Fruit fly (Drosophila melanogaster) whole organism, prepupa: ENCODE measurements around the gene Nlg4.

ENCODE experiments used
- Blimp-1 ChIP-seq: fragments of 200-800 bp; sonication (Bioruptor generic); optimal IDR thresholded peaks from 3 replicates; lab custom pipeline; 2017; ENCODE audit warnings: missing biosample characterization, missing genetic modification characterization, mild to moderate bottlenecking, moderate library complexity, missing genetic modification reagents
- CG10631 ChIP-seq: fragments of 200-800 bp; sonication (Bioruptor generic); optimal IDR thresholded peaks from 2 replicates; lab custom pipeline; 2016; ENCODE audit warnings: missing biosample characterization, missing genetic modification characterization
- CG10669 ChIP-seq: fragments of 200-800 bp; sonication (Bioruptor generic); optimal IDR thresholded peaks from 3 replicates; lab custom pipeline; 2018; ENCODE audit warnings: missing biosample characterization, mild to moderate bottlenecking, missing genetic modification characterization, moderate library complexity
- CG11294 ChIP-seq: fragments of 200-800 bp; sonication (Bioruptor generic); IDR thresholded peaks from 2 replicates; pipeline ENCODE4 v1.3.6; 2022; ENCODE audit warnings: missing biosample characterization, missing genetic modification characterization
- CG11762 ChIP-seq: fragments of 200-800 bp; sonication (Bioruptor generic); optimal IDR thresholded peaks from 3 replicates; lab custom pipeline; 2016; ENCODE audit warnings: missing biosample characterization, missing genetic modification characterization; ENCODE audit not compliant: insufficient read depth
- CG15336 ChIP-seq: fragments of 200-800 bp; sonication (Bioruptor generic); IDR thresholded peaks from 2 replicates; pipeline ENCODE4 v1.3.6; 2022; ENCODE audit warnings: missing biosample characterization, missing genetic modification characterization
- CG16779 ChIP-seq: fragments of 200-800 bp; sonication (Bioruptor generic); optimal IDR thresholded peaks from 3 replicates; lab custom pipeline; 2017; ENCODE audit warnings: missing biosample characterization, mild to moderate bottlenecking, missing genetic modification characterization
- CG3032 ChIP-seq: fragments of 200-800 bp; optimal IDR thresholded peaks from 2 replicates; lab custom pipeline; 2019; ENCODE audit warnings: missing biosample characterization, mild to moderate bottlenecking, missing genetic modification characterization, moderate library complexity
- CG32006 ChIP-seq: fragments of 200-800 bp; sonication (Bioruptor generic); optimal IDR thresholded peaks from 3 replicates; lab custom pipeline; 2017; ENCODE audit warnings: missing biosample characterization, mild to moderate bottlenecking, missing genetic modification characterization
- CG3919 ChIP-seq: fragments of 200-800 bp; sonication (Bioruptor generic); optimal IDR thresholded peaks from 3 replicates; lab custom pipeline; 2016; ENCODE audit warnings: missing biosample characterization, missing genetic modification characterization
- CG4318 ChIP-seq: fragments of 200-800 bp; sonication (Bioruptor generic); optimal IDR thresholded peaks from 3 replicates; lab custom pipeline; 2017; ENCODE audit warnings: missing biosample characterization, mild to moderate bottlenecking, missing genetic modification characterization
- CG6163 ChIP-seq: fragments of 200-800 bp; sonication (Bioruptor generic); IDR thresholded peaks from 3 replicates; pipeline ENCODE4 v1.3.6; 2022; ENCODE audit warnings: missing biosample characterization, missing genetic modification characterization
- CG6276 ChIP-seq: fragments of 200-800 bp; sonication (Bioruptor generic); optimal IDR thresholded peaks from 2 replicates; lab custom pipeline; 2017; ENCODE audit warnings: missing biosample characterization, mild to moderate bottlenecking, missing genetic modification characterization
- CG6792 ChIP-seq: fragments of 200-800 bp; sonication (Bioruptor generic); optimal IDR thresholded peaks from 3 replicates; lab custom pipeline; 2016; ENCODE audit warnings: missing biosample characterization, missing genetic modification characterization
- CG6808 ChIP-seq: fragments of 200-800 bp; sonication (Bioruptor generic); optimal IDR thresholded peaks from 3 replicates; lab custom pipeline; 2017; ENCODE audit warnings: missing biosample characterization, missing genetic modification characterization, mild to moderate bottlenecking, moderate library complexity, missing genetic modification reagents
- CG6854 ChIP-seq: fragments of 200-800 bp; sonication (Bioruptor generic); optimal IDR thresholded peaks from 2 replicates; lab custom pipeline; 2017; ENCODE audit warnings: missing biosample characterization, mild to moderate bottlenecking, missing genetic modification characterization
- CG7368 ChIP-seq: fragments of 200-800 bp; sonication (Bioruptor generic); optimal IDR thresholded peaks from 3 replicates; lab custom pipeline; 2016; ENCODE audit warnings: missing biosample characterization, missing genetic modification characterization
- CG8119 ChIP-seq: fragments of 200-800 bp; sonication (Bioruptor generic); IDR thresholded peaks from 3 replicates; pipeline ENCODE4 v1.3.6; 2022; ENCODE audit warnings: missing biosample characterization, missing genetic modification characterization
- CG8319 ChIP-seq: fragments of 200-800 bp; sonication (Bioruptor generic); optimal IDR thresholded peaks from 3 replicates; lab custom pipeline; 2016; ENCODE audit warnings: missing biosample characterization, missing genetic modification characterization
- CG8632 ChIP-seq: fragments of 200-800 bp; sonication (Bioruptor generic); optimal IDR thresholded peaks from 3 replicates; lab custom pipeline; 2016; ENCODE audit warnings: missing biosample characterization, missing genetic modification characterization
- CG9139 ChIP-seq: fragments of 200-800 bp; sonication (Bioruptor generic); optimal IDR thresholded peaks from 3 replicates; lab custom pipeline; 2017; ENCODE audit warnings: missing biosample characterization, mild to moderate bottlenecking, missing genetic modification characterization
- Eip75B ChIP-seq: fragments of 200-800 bp; sonication (Bioruptor generic); optimal IDR thresholded peaks from 3 replicates; lab custom pipeline; 2016; ENCODE audit warnings: missing biosample characterization, missing genetic modification characterization
- Eip78C ChIP-seq: fragments of 200-800 bp; sonication (Bioruptor generic); peaks from one replicate; lab custom pipeline; 2016; ENCODE audit warnings: missing biosample characterization, missing genetic modification characterization
- Eip93F ChIP-seq: fragments of 200-800 bp; sonication (Bioruptor generic); optimal IDR thresholded peaks from 2 replicates; lab custom pipeline; 2016; ENCODE audit warnings: missing biosample characterization, mild to moderate bottlenecking, missing genetic modification characterization
- Ets96B ChIP-seq: fragments of 200-800 bp; optimal IDR thresholded peaks from 2 replicates; lab custom pipeline; 2019; ENCODE audit warnings: missing biosample characterization, mild to moderate bottlenecking, missing genetic modification characterization, moderate library complexity
- Hr38 ChIP-seq: sonication (Bioruptor generic); optimal IDR thresholded peaks from 2 replicates; lab custom pipeline; 2016; ENCODE audit warnings: missing biosample characterization, missing genetic modification characterization
- Hr39 ChIP-seq: fragments of 200-800 bp; sonication (Bioruptor generic); optimal IDR thresholded peaks from 2 replicates; lab custom pipeline; 2016; ENCODE audit warnings: missing biosample characterization, missing genetic modification characterization
- Hr4 ChIP-seq: fragments of 200-800 bp; sonication (Bioruptor generic); optimal IDR thresholded peaks from 3 replicates; lab custom pipeline; 2016; ENCODE audit warnings: missing biosample characterization, missing genetic modification characterization
- Lpt ChIP-seq: fragments of 200-800 bp; sonication (Bioruptor generic); optimal IDR thresholded peaks from 3 replicates; lab custom pipeline; 2016; ENCODE audit warnings: missing biosample characterization, missing genetic modification characterization
- OdsH ChIP-seq: fragments of 200-800 bp; sonication (Bioruptor generic); optimal IDR thresholded peaks from 3 replicates; lab custom pipeline; 2016; ENCODE audit warnings: missing biosample characterization, missing genetic modification characterization
- Smox ChIP-seq: fragments of 200-800 bp; sonication (Bioruptor generic); optimal IDR thresholded peaks from 3 replicates; lab custom pipeline; 2016; ENCODE audit warnings: missing biosample characterization, missing genetic modification characterization
- Sox14 ChIP-seq: fragments of 200-800 bp; sonication (Bioruptor generic); optimal IDR thresholded peaks from 3 replicates; lab custom pipeline; 2016; ENCODE audit warnings: missing biosample characterization, missing genetic modification characterization
- Sox15 ChIP-seq: fragments of 200-800 bp; sonication (Bioruptor generic); optimal IDR thresholded peaks from 3 replicates; lab custom pipeline; 2016; ENCODE audit warnings: missing biosample characterization, missing genetic modification characterization
- acj6 ChIP-seq: fragments of 200-800 bp; sonication (Bioruptor generic); optimal IDR thresholded peaks from 3 replicates; lab custom pipeline; 2016; ENCODE audit warnings: missing biosample characterization, missing genetic modification characterization
- cyc ChIP-seq: fragments of 200-800 bp; sonication (Bioruptor generic); optimal IDR thresholded peaks from 3 replicates; lab custom pipeline; 2016; ENCODE audit warnings: missing biosample characterization, missing genetic modification characterization
- dac ChIP-seq: fragments of 200-800 bp; sonication (Bioruptor generic); optimal IDR thresholded peaks from 2 replicates; lab custom pipeline; 2017; ENCODE audit warnings: missing biosample characterization, mild to moderate bottlenecking, missing genetic modification characterization
- esn ChIP-seq: fragments of 200-800 bp; sonication (Bioruptor generic); optimal IDR thresholded peaks from 2 replicates; lab custom pipeline; 2016; ENCODE audit warnings: missing biosample characterization, mild to moderate bottlenecking, missing genetic modification characterization, moderate library complexity
- fd85E ChIP-seq: fragments of 200-800 bp; sonication (Bioruptor generic); optimal IDR thresholded peaks from 3 replicates; lab custom pipeline; 2016; ENCODE audit warnings: missing biosample characterization, missing genetic modification characterization
- fkh ChIP-seq: fragments of 200-800 bp; sonication (Bioruptor generic); optimal IDR thresholded peaks from 3 replicates; lab custom pipeline; 2017; ENCODE audit warnings: missing biosample characterization, mild to moderate bottlenecking, missing genetic modification characterization, moderate library complexity
- net ChIP-seq: fragments of 200-800 bp; sonication (Bioruptor generic); optimal IDR thresholded peaks from 3 replicates; lab custom pipeline; 2016; ENCODE audit warnings: missing biosample characterization, missing genetic modification characterization
- pdm3 ChIP-seq: fragments of 200-800 bp; sonication (Bioruptor generic); optimal IDR thresholded peaks from 3 replicates; lab custom pipeline; 2016; ENCODE audit warnings: missing biosample characterization, missing genetic modification characterization
- salr ChIP-seq, 2 experiments: fragments of 200-800 bp; sonication (Bioruptor generic); optimal IDR thresholded peaks; 3 replicates each; lab custom pipeline; 2016 to 2018; ENCODE audit warnings: missing biosample characterization in 2 of 2, missing genetic modification characterization in 2 of 2, mild to moderate bottlenecking in 1 of 2
- spab ChIP-seq: fragments of 200-800 bp; sonication (Bioruptor generic); optimal IDR thresholded peaks from 2 replicates; lab custom pipeline; 2017; ENCODE audit warnings: missing biosample characterization, mild to moderate bottlenecking, missing genetic modification characterization, missing genetic modification reagents
- ss ChIP-seq, 2 experiments: fragments of 200-800 bp; sonication (Bioruptor generic); optimal IDR thresholded peaks; 2 replicates in 1 of 2; 3 replicates in 1 of 2; lab custom pipeline; 2017 to 2018; ENCODE audit warnings: mild to moderate bottlenecking in 2 of 2, missing biosample characterization in 2 of 2, missing genetic modification characterization in 2 of 2, moderate library complexity in 1 of 2
- svp ChIP-seq: fragments of 200-800 bp; sonication (Bioruptor generic); peaks from one replicate; lab custom pipeline; 2016; ENCODE audit warnings: missing biosample characterization, missing genetic modification characterization
- topi ChIP-seq: fragments of 200-800 bp; sonication (Bioruptor generic); optimal IDR thresholded peaks from 3 replicates; lab custom pipeline; 2016; ENCODE audit warnings: missing biosample characterization, missing genetic modification characterization

Gene Nlg4

dm6 chr3R:20282769-20283530, 78.3 kb downstream of the Nlg4 start (continued):
- peak; percentile 29 for TF ChIP-seq net (GFP tag; lab: Kevin White, UChicago)
- peak; percentile 41 for TF ChIP-seq CG6808 (GFP tag; lab: Kevin White, UChicago)
- peak; percentile 15 for TF ChIP-seq dac
- TF ChIP-seq Smox (GFP tag; lab: Kevin White, UChicago), result peak; percentile 70
- peak; percentile 45 for TF ChIP-seq Sox15 (GFP tag; lab: Kevin White, UChicago)
- TF ChIP-seq Eip78C (GFP tag; lab: Kevin White, UChicago), result peak; percentile 94
- TF ChIP-seq ss (GFP tag; optimal IDR thresholded peaks at IDR 0.05; lab: Kevin White, UChicago), result peak in 1 of 2 experiments; percentile 41
- TF ChIP-seq Sox14, result peak; percentile 54
- TF ChIP-seq salr (GFP tag; optimal IDR thresholded peaks at IDR 0.05; lab: Kevin White, UChicago), result peak; percentile 5 to 88
- TF ChIP-seq Hr39 (GFP tag; lab: Kevin White, UChicago), result peak; percentile 62
- TF ChIP-seq CG11762 (GFP tag; lab: Kevin White, UChicago), result peak; percentile 32
- TF ChIP-seq OdsH (GFP tag; lab: Kevin White, UChicago), result peak; percentile 68
- TF ChIP-seq esn (GFP tag; lab: Kevin White, UChicago), result peak; percentile 79
- peak; percentile 43 for TF ChIP-seq CG8632
- peak; percentile 56 for TF ChIP-seq CG4318 (GFP tag; lab: Kevin White, UChicago)
- no peak for TF ChIP-seq CG16779 (tag; lab: Kevin White, UChicago)
- TF ChIP-seq CG32006, result peak; percentile 84

dm6 chr3R:20283531-20284139, 79.0 kb downstream of the Nlg4 start:
- TF ChIP-seq net (GFP tag; lab: Kevin White, UChicago) (no peak), CG32006 (peak; percentile 60), fd85E (GFP tag; lab: Kevin White, UChicago) (no peak), Lpt (GFP tag; lab: Kevin White, UChicago) (no peak), acj6 (GFP tag; lab: Kevin White, UChicago) (no peak), CG10669 (GFP tag; lab: Kevin White, UChicago) (no peak), spab (GFP tag; lab: Kevin White, UChicago) (peak; percentile 22), ss (GFP tag; optimal IDR thresholded peaks at IDR 0.05; lab: Kevin White, UChicago) (peak; percentile 19 to 32), topi (GFP tag; lab: Kevin White, UChicago) (peak; percentile 13), salr (GFP tag; optimal IDR thresholded peaks at IDR 0.05; lab: Kevin White, UChicago) (peak in 1 of 2 experiments; percentile 80), CG3032 (tag; lab: Kevin White, UChicago) (no peak), CG11294 (GFP tag; lab: Robert Waterston, UW) (no peak), cyc (no peak), CG8119 (no peak), svp (GFP tag; lab: Kevin White, UChicago) (peak; percentile 58), fkh (GFP tag; lab: Kevin White, UChicago) (no peak), CG6276 (no peak), Hr4 (GFP tag; lab: Kevin White, UChicago) (peak; percentile 24), CG15336 (no peak; the same call in 1 of the 2 replicates), CG7368 (GFP tag; lab: Kevin White, UChicago) (no peak), CG6854 (GFP tag; lab: Kevin White, UChicago) (no peak), Sox14 (peak; percentile 12), Eip93F (GFP tag; lab: Kevin White, UChicago) (no peak), pdm3 (GFP tag; lab: Kevin White, UChicago) (no peak), CG6808 (GFP tag; lab: Kevin White, UChicago) (peak; percentile 20), OdsH (GFP tag; lab: Kevin White, UChicago) (peak; percentile 20), CG9139 (peak; percentile 14), CG10631 (GFP tag; lab: Kevin White, UChicago) (peak; percentile 43), CG6792 (GFP tag; lab: Kevin White, UChicago) (no peak), CG6163 (GFP tag; lab: Robert Waterston, UW) (peak; percentile 35; the same call in 2 of the 3 replicates), Eip75B (GFP tag; lab: Kevin White, UChicago) (peak; percentile 26), CG8632 (no peak), Hr38 (GFP tag; lab: Kevin White, UChicago) (no peak), CG8319 (no peak), Hr39 (GFP tag; lab: Kevin White, UChicago) (no peak), Ets96B (no peak), dac (no peak), CG16779 (tag; lab: Kevin White, UChicago) (no peak), Blimp-1 (GFP tag; lab: Kevin White, UChicago) (no peak), CG3919 (GFP tag; lab: Kevin White, UChicago) (no peak), Sox15 (GFP tag; lab: Kevin White, UChicago) (no peak)
